Fruit fly (Drosophila melanogaster): ENCODE measurements around the gene mnb.

The mnb gene

DNA sequence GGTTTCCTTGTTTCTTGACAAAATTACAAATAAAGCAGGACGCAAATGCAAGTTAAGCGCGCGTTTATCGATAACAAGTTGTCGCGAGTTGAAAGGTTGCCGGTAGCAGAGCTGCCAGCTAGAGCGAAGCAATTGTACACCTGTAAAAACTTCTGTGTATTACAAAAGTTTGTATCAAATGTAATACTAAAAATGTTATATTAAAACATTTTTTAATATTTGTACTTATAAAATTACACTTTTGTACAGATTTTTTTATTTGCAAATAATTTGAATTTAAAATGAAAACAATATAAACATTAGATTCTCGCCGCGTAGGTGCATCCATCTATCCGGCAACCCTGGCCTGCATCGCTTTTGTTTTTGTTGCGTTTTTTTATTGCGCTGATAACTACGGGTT lies 42.4 kb downstream of the mnb start, which contains the start of the genes CG8142 and Ucp4A (continued):
- peak; percentile 95 for TF ChIP-seq phol (tag; optimal IDR thresholded peaks at IDR 0.05)
- peak; percentile 81 for TF ChIP-seq cwo (GFP tag; optimal IDR thresholded peaks at IDR 0.05)
- peak; percentile 76 for TF ChIP-seq dimm (GFP tag; IDR thresholded peaks at IDR 0.05)
- TF ChIP-seq CG18262 (tag; optimal IDR thresholded peaks at IDR 0.05), result peak; percentile 91
- peak; percentile 93 for TF ChIP-seq CG2889 (GFP tag; IDR thresholded peaks at IDR 0.05)
- peak; percentile 90 for TF ChIP-seq PHDP (tag; optimal IDR thresholded peaks at IDR 0.05)
- TF ChIP-seq ham (GFP tag; IDR thresholded peaks at IDR 0.05), result peak; percentile 82; the same call in 1 of the 2 replicates
- TF ChIP-seq sens-2 (GFP tag; IDR thresholded peaks at IDR 0.05), result peak; percentile 87
- peak; percentile 89 for TF ChIP-seq Ssrp (tag; optimal IDR thresholded peaks at IDR 0.05)
- peak; percentile 90 for TF ChIP-seq CG10979 (tag; optimal IDR thresholded peaks at IDR 0.05)
- TF ChIP-seq dysf (GFP tag; IDR thresholded peaks at IDR 0.05), result peak; percentile 96
- TF ChIP-seq Ets97D (GFP tag; optimal IDR thresholded peaks at IDR 0.05), result peak; percentile 63
- peak; percentile 91 for TF ChIP-seq tio (GFP tag; optimal IDR thresholded peaks at IDR 0.05)
- peak; percentile 51 for TF ChIP-seq Antp (GFP tag; optimal IDR thresholded peaks at IDR 0.05)
- peak; percentile 93 for TF ChIP-seq ap (GFP tag; IDR thresholded peaks at IDR 0.05)
- peak; percentile 85 for TF ChIP-seq CG18764 (GFP tag; optimal IDR thresholded peaks at IDR 0.05)
- peak; percentile 80 for TF ChIP-seq CG10321 (GFP tag; IDR thresholded peaks at IDR 0.05)
- peak; percentile 83 for TF ChIP-seq Hsf (GFP tag; optimal IDR thresholded peaks at IDR 0.05)
- TF ChIP-seq CG12391 (tag; optimal IDR thresholded peaks at IDR 0.05), result peak; percentile 93
- peak; percentile 90 for TF ChIP-seq ro (GFP tag; IDR thresholded peaks at IDR 0.05)
- TF ChIP-seq tx (GFP tag; optimal IDR thresholded peaks at IDR 0.05), result peak; percentile 2
- TF ChIP-seq Optix (GFP tag; IDR thresholded peaks at IDR 0.05), result peak; percentile 91
- peak; percentile 62 for TF ChIP-seq Dip3 (GFP tag; optimal IDR thresholded peaks at IDR 0.05)
- TF ChIP-seq C15 (GFP tag; IDR thresholded peaks at IDR 0.05), result peak; percentile 89
- peak; percentile 87 for TF ChIP-seq CG4617 (GFP tag; optimal IDR thresholded peaks at IDR 0.05; ENCODE audit: borderline replicate concordance)
- peak; percentile 83 for TF ChIP-seq CG31388 (GFP tag; optimal IDR thresholded peaks at IDR 0.05)
- peak; percentile 72 for TF ChIP-seq CG11696 (GFP tag; IDR thresholded peaks at IDR 0.05)
- TF ChIP-seq prd (optimal IDR thresholded peaks at IDR 0.05), result no peak
- TF ChIP-seq prd (GFP tag; IDR thresholded peaks at IDR 0.05), result peak; percentile 98
- no peak for TF ChIP-seq her (GFP tag; optimal IDR thresholded peaks at IDR 0.05)
- TF ChIP-seq zfh1 (GFP tag; IDR thresholded peaks at IDR 0.05), result peak; percentile 96
- TF ChIP-seq caup (GFP tag; optimal IDR thresholded peaks at IDR 0.05; ENCODE audit: severe bottlenecking), result peak; percentile 89
- TF ChIP-seq HLH3B (GFP tag; IDR thresholded peaks at IDR 0.05), result peak; percentile 95
- TF ChIP-seq ab (GFP tag; optimal IDR thresholded peaks at IDR 0.05), result peak; percentile 65
- no peak for TF ChIP-seq Neu2 (GFP tag; optimal IDR thresholded peaks at IDR 0.05; ENCODE audit: borderline replicate concordance)
- peak; percentile 89 for TF ChIP-seq Rx (GFP tag; IDR thresholded peaks at IDR 0.05)
- no peak for TF ChIP-seq abd-A (tag; optimal IDR thresholded peaks at IDR 0.05)
- TF ChIP-seq B-H1 (GFP tag; IDR thresholded peaks at IDR 0.05), result peak; percentile 94
- no peak for TF ChIP-seq CG8478 (optimal IDR thresholded peaks at IDR 0.05)
- peak; percentile 76 for TF ChIP-seq CG2116 (GFP tag; optimal IDR thresholded peaks at IDR 0.05)
- no peak for TF ChIP-seq pb (GFP tag; optimal IDR thresholded peaks at IDR 0.05)
- TF ChIP-seq Max (GFP tag; optimal IDR thresholded peaks at IDR 0.05), result peak; percentile 89
- peak; percentile 73 for TF ChIP-seq chn (GFP tag; optimal IDR thresholded peaks at IDR 0.05)
- TF ChIP-seq CG11723 (GFP tag; optimal IDR thresholded peaks at IDR 0.05), result peak; percentile 66
- TF ChIP-seq CG17328 (GFP tag; IDR thresholded peaks at IDR 0.05), result peak; percentile 96
- TF ChIP-seq Atf3 (GFP tag; optimal IDR thresholded peaks at IDR 0.05), result peak; percentile 22
- TF ChIP-seq CG33557 (GFP tag; optimal IDR thresholded peaks at IDR 0.05), result peak; percentile 80
- no peak for TF ChIP-seq CG9876 (GFP tag; optimal IDR thresholded peaks at IDR 0.05)
- TF ChIP-seq CG7357 (GFP tag; IDR thresholded peaks at IDR 0.05), result peak; percentile 89
- TF ChIP-seq corto (GFP tag; optimal IDR thresholded peaks at IDR 0.05), result no peak
- peak; percentile 96 for TF ChIP-seq CG14667 (GFP tag; IDR thresholded peaks at IDR 0.05)
- TF ChIP-seq Camta (GFP tag; optimal IDR thresholded peaks at IDR 0.05), result peak; percentile 42
- TF ChIP-seq CG16779 (GFP tag; IDR thresholded peaks at IDR 0.05), result peak; percentile 86

Data from whole organism, embryonic.